Worm (Caenorhabditis elegans): ENCODE results near the gene glr-1.

glr-1 gene

DNA sequence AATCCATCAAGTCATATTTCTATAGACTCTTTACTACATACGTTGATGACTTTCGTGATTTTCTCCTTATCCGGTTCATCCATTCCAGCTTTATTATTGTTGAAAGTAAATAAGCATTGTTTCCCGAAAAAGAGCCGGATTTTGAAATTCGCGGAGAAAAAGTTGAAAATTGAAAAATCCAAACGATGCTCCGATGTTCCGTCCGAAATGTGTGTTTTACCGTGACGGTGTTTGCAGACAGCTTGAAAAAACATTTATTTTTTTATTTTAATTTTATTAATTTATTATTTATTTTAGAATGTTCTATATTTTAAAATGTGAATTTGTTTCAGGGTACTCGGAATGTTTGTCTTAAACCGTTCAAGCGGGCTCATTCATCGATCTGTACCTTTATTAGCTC lies 42.4 kb upstream of the glr-1 start, which contains the start of gene dnj-10 (continued):
- TF ChIP-seq lsy-27 (tag; optimal IDR thresholded peaks at IDR 0.05; ENCODE audit: borderline replicate concordance, insufficient read depth) (no peak), him-1 (tag; optimal IDR thresholded peaks at IDR 0.05) (no peak), mes-4 (tag; optimal IDR thresholded peaks at IDR 0.05) (no peak), repo-1 (tag; optimal IDR thresholded peaks at IDR 0.05) (no peak), hlh-12 (tag; optimal IDR thresholded peaks at IDR 0.05) (no peak), snpc-4 (GFP tag; optimal IDR thresholded peaks at IDR 0.05) (no peak), snpc-4 (tag; optimal IDR thresholded peaks at IDR 0.05) (no peak), F10E7.11 (tag; optimal IDR thresholded peaks at IDR 0.05) (no peak), zfh-2 (GFP tag; conservative IDR thresholded peaks at IDR 0.05) (no peak), cebp-2 (GFP tag; IDR thresholded peaks at IDR 0.05) (no peak), ZK185.1 (tag; optimal IDR thresholded peaks at IDR 0.05; ENCODE audit: poor library complexity, severe bottlenecking) (no peak), aptf-2 (GFP tag; conservative IDR thresholded peaks at IDR 0.05) (no peak), let-607 (tag; optimal IDR thresholded peaks at IDR 0.05) (no peak), fkh-3 (tag; optimal IDR thresholded peaks at IDR 0.05) (no peak), hrde-1 (tag; optimal IDR thresholded peaks at IDR 0.05; ENCODE audit: borderline replicate concordance) (no peak), nhr-120 (GFP tag; IDR thresholded peaks at IDR 0.05) (no peak), attf-5 (GFP tag; optimal IDR thresholded peaks at IDR 0.05) (peak; percentile 61), egl-44 (GFP tag; IDR thresholded peaks at IDR 0.05) (no peak), hmg-20 (GFP tag; IDR thresholded peaks at IDR 0.05) (no peak), unc-62 (GFP tag; optimal IDR thresholded peaks at IDR 0.05) (no peak), ceh-27 (GFP tag; optimal IDR thresholded peaks at IDR 0.05) (no peak), nfya-2 (GFP tag; IDR thresholded peaks at IDR 0.05) (no peak), lin-35 (GFP tag; optimal IDR thresholded peaks at IDR 0.05) (peak in 1 of 3 experiments; percentile 79), lir-1 (GFP tag; conservative IDR thresholded peaks at IDR 0.05) (no peak), ztf-3 (GFP tag; optimal IDR thresholded peaks at IDR 0.05) (no peak), nhr-179 (tag; optimal IDR thresholded peaks at IDR 0.05) (no peak), ceh-91 (GFP tag; IDR thresholded peaks at IDR 0.05) (no peak), ceh-79 (tag; optimal IDR thresholded peaks at IDR 0.05) (no peak), hlh-26 (GFP tag; conservative IDR thresholded peaks at IDR 0.05) (no peak), ztf-22 (GFP tag; optimal IDR thresholded peaks at IDR 0.05) (no peak), ekl-4 (GFP tag; IDR thresholded peaks at IDR 0.05) (peak; percentile 37; the same call in 1 of the 2 replicates), B0019.2 (GFP tag; conservative IDR thresholded peaks at IDR 0.05) (no peak), dpl-1 (GFP tag; optimal IDR thresholded peaks at IDR 0.05) (peak; percentile 47), T26A5.8 (tag; optimal IDR thresholded peaks at IDR 0.05) (no peak), bed-1 (GFP tag; IDR thresholded peaks at IDR 0.05) (no peak), F49E8.2 (tag; optimal IDR thresholded peaks at IDR 0.05; ENCODE audit: insufficient read depth) (no peak), egl-18 (GFP tag; IDR thresholded peaks at IDR 0.05) (no peak), bed-2 (GFP tag; IDR thresholded peaks at IDR 0.05) (no peak), aptf-3 (GFP tag; IDR thresholded peaks at IDR 0.05) (no peak), F37B4.10 (GFP tag; IDR thresholded peaks at IDR 0.05) (no peak), lin-54 (GFP tag; optimal IDR thresholded peaks at IDR 0.05) (peak; percentile 70), Y95B8A.8 (GFP tag; IDR thresholded peaks at IDR 0.05) (no peak), F57C9.4 (tag; optimal IDR thresholded peaks at IDR 0.05) (no peak), madf-6 (GFP tag; IDR thresholded peaks at IDR 0.05) (peak; percentile 54), ceh-100 (GFP tag; IDR thresholded peaks at IDR 0.05) (no peak), athp-1 (tag; optimal IDR thresholded peaks at IDR 0.05) (no peak), F57A8.1 (GFP tag; optimal IDR thresholded peaks at IDR 0.05) (no peak), nfya-1 (tag; optimal IDR thresholded peaks at IDR 0.05; ENCODE audit: borderline replicate concordance, insufficient read depth) (no peak), lin-26 (GFP tag; IDR thresholded peaks at IDR 0.05) (no peak)

All from whole organism, young adult.